Worm (Caenorhabditis elegans) whole organism, L2 larva: ENCODE data around the gene C03B1.14.

Experiments used
- ZK546.5 ChIP-seq: sonication (generic microtip); optimal IDR thresholded peaks from 2 replicates; lab custom pipeline; 2017; ENCODE audit warnings: missing biosample characterization, missing genetic modification characterization
- ama-1 ChIP-seq: fragments of 150-350 bp; optimal IDR thresholded peaks from 2 replicates; lab custom pipeline; 2018; ENCODE audit warnings: inconsistent platforms
- ceh-82 ChIP-seq: fragments of 150-350 bp; optimal IDR thresholded peaks from 2 replicates; lab custom pipeline; 2014; ENCODE audit warnings: missing biosample characterization, missing genetic modification characterization
- elt-1 ChIP-seq: fragments of 150-350 bp; optimal IDR thresholded peaks from 2 replicates; lab custom pipeline; 2014; ENCODE audit warnings: missing biosample characterization, missing genetic modification characterization
- elt-3 ChIP-seq: sonication (generic microtip); optimal IDR thresholded peaks from 2 replicates; lab custom pipeline; 2017; ENCODE audit warnings: missing biosample characterization, missing genetic modification characterization
- lin-11 ChIP-seq: fragments of 150-350 bp; sonication (generic microtip); optimal IDR thresholded peaks from 2 replicates; lab custom pipeline; 2014; ENCODE audit warnings: missing biosample characterization, missing genetic modification characterization, inconsistent platforms, mixed read lengths
- lin-39 ChIP-seq: fragments of 150-350 bp; optimal IDR thresholded peaks from 2 replicates; lab custom pipeline; 2014; ENCODE audit warnings: missing biosample characterization, missing genetic modification reagents, missing genetic modification characterization
- lsy-2 ChIP-seq, 2 experiments: fragments of 150-350 bp in 1 of 2; sonication (generic microtip) in 1 of 2; optimal IDR thresholded peaks; 2 replicates each; lab custom pipeline; 2014 to 2017; ENCODE audit warnings: missing biosample characterization in 2 of 2, missing genetic modification characterization in 2 of 2
- mab-5 ChIP-seq: fragments of 150-350 bp; optimal IDR thresholded peaks from 2 replicates; lab custom pipeline; 2014; ENCODE audit warnings: missing biosample characterization, missing genetic modification characterization
- nhr-23 ChIP-seq: fragments of 150-350 bp; optimal IDR thresholded peaks from 2 replicates; lab custom pipeline; 2014; ENCODE audit warnings: missing biosample characterization, missing genetic modification reagents, missing genetic modification characterization
- snpc-4 ChIP-seq: fragments of 150-350 bp; optimal IDR thresholded peaks from 2 replicates; lab custom pipeline; 2014; ENCODE audit warnings: missing biosample characterization, missing genetic modification characterization
- unc-62 ChIP-seq: fragments of 150-350 bp; optimal IDR thresholded peaks from 2 replicates; lab custom pipeline; 2014; ENCODE audit warnings: missing biosample characterization, missing genetic modification reagents, missing genetic modification characterization
- zag-1 ChIP-seq: fragments of 150-350 bp; optimal IDR thresholded peaks from 2 replicates; lab custom pipeline; 2014; ENCODE audit warnings: missing biosample characterization, missing genetic modification characterization
- ztf-11 ChIP-seq: sonication (generic microtip); optimal IDR thresholded peaks from 2 replicates; lab custom pipeline; 2017; ENCODE audit warnings: missing biosample characterization, missing genetic modification characterization

- TF ChIP-seq ztf-11 (tag; lab: Kevin White, UChicago) (no peak), lin-11 (tag; lab: Kevin White, UChicago) (no peak), ZK546.5 (tag; lab: Kevin White, UChicago) (no peak), lsy-2 (tag; optimal IDR thresholded peaks at IDR 0.05; lab: Kevin White, UChicago) (no peak), elt-3 (tag; lab: Kevin White, UChicago) (no peak), elt-1 (tag; lab: Kevin White, UChicago) (no peak), nhr-23 (tag; lab: Kevin White, UChicago) (no peak), snpc-4 (no peak), ama-1 (no peak), zag-1 (no peak), ceh-82 (no peak), mab-5 (no peak), unc-62 (GFP tag; lab: Kevin White, UChicago) (no peak), lin-39 (tag; lab: Kevin White, UChicago) (no peak)
Observed at ce11 chrX:6385185-6385584, 24.6 kb upstream of the C03B1.14 start, which contains the start of gene igdb-3.
